Fruit fly (Drosophila melanogaster): Measurements from ENCODE around the gene Hmgcr.
A peak's percentile ranks its signal among the peaks of the same experiment; 100 is the strongest.

The Hmgcr gene

DNA sequence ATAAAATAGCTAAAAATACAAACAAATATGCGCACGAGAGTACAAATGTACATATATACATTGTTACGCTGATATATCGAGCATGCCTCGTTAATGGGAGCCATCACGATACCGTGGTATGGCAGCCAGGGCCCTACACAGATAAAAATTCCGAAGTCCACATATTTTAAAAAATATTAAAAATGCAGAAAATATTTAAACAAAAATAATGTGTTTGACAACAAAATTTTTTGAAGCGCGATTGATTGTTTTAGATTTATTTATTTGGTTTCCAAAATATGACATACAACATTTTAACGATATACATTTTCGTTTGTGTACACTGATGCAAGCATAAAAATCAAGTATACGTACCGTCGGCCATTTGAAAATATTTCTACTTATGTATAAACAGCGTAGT is 6.4 kb upstream of the Hmgcr start (continued):
- TF ChIP-seq lola (GFP tag; optimal IDR thresholded peaks at IDR 0.05) = no peak
- no peak for TF ChIP-seq tna (GFP tag; IDR thresholded peaks at IDR 0.05; ENCODE audit: partially characterized antibody)
- peak; percentile 92 for TF ChIP-seq slbo (GFP tag; IDR thresholded peaks at IDR 0.05)
- TF ChIP-seq CG2120 (GFP tag; optimal IDR thresholded peaks at IDR 0.05) = peak; percentile 95
- peak; percentile 82 for TF ChIP-seq unpg (GFP tag; optimal IDR thresholded peaks at IDR 0.05)
- TF ChIP-seq CG15011 (GFP tag; optimal IDR thresholded peaks at IDR 0.05) = peak; percentile 82
- peak; percentile 71 for TF ChIP-seq nmo (GFP tag; optimal IDR thresholded peaks at IDR 0.05)
- TF ChIP-seq esg (GFP tag; conservative IDR thresholded peaks at IDR 0.05) = peak; percentile 70
- TF ChIP-seq wek (GFP tag; optimal IDR thresholded peaks at IDR 0.05) = no peak
- TF ChIP-seq CG11696 (GFP tag; IDR thresholded peaks at IDR 0.05) = peak; percentile 59
- no peak for TF ChIP-seq kni (GFP tag; optimal IDR thresholded peaks at IDR 0.05)
- peak; percentile 40 for TF ChIP-seq CG3163 (GFP tag; optimal IDR thresholded peaks at IDR 0.05)
- peak; percentile 85 for TF ChIP-seq Ada2b (GFP tag; IDR thresholded peaks at IDR 0.05)
- TF ChIP-seq Hr78 (GFP tag; optimal IDR thresholded peaks at IDR 0.05) = no peak
- TF ChIP-seq schlank (tag; optimal IDR thresholded peaks at IDR 0.05) = peak; percentile 72
- TF ChIP-seq CG12219 (GFP tag; optimal IDR thresholded peaks at IDR 0.05) = peak; percentile 57
- TF ChIP-seq row (GFP tag; IDR thresholded peaks at IDR 0.05) = peak; percentile 87
- TF ChIP-seq BEAF-32 (GFP tag; optimal IDR thresholded peaks at IDR 0.05) = no peak
- TF ChIP-seq CG6272 (GFP tag; IDR thresholded peaks at IDR 0.05) = peak; percentile 43; the same call in 1 of the 2 replicates
- TF ChIP-seq abd-A (tag; optimal IDR thresholded peaks at IDR 0.05) = peak; percentile 5
- TF ChIP-seq CG30403 (GFP tag; optimal IDR thresholded peaks at IDR 0.05) = peak; percentile 86
- peak; percentile 67; the same call in 1 of the 3 replicates for TF ChIP-seq Mrtf (GFP tag; IDR thresholded peaks at IDR 0.05)
- peak; percentile 93 for TF ChIP-seq CG3281 (GFP tag; optimal IDR thresholded peaks at IDR 0.05)
- TF ChIP-seq jumu (GFP tag; optimal IDR thresholded peaks at IDR 0.05) = peak; percentile 35
- TF ChIP-seq Hr3 (GFP tag; optimal IDR thresholded peaks at IDR 0.05) = peak; percentile 66
- no peak for TF ChIP-seq cad (GFP tag; optimal IDR thresholded peaks at IDR 0.05)
- TF ChIP-seq CG6254 (GFP tag; optimal IDR thresholded peaks at IDR 0.05) = no peak
- TF ChIP-seq Sox102F (GFP tag; optimal IDR thresholded peaks at IDR 0.05) = peak; percentile 81
- TF ChIP-seq NC2β (GFP tag; optimal IDR thresholded peaks at IDR 0.05) = no peak
- peak; percentile 65 for TF ChIP-seq NfI (GFP tag; optimal IDR thresholded peaks at IDR 0.05)
- peak; percentile 42 for TF ChIP-seq en (GFP tag; optimal IDR thresholded peaks at IDR 0.05)
- no peak for TF ChIP-seq YL-1 (GFP tag; optimal IDR thresholded peaks at IDR 0.05)
- TF ChIP-seq chif (GFP tag; optimal IDR thresholded peaks at IDR 0.05) = peak; percentile 45 to 57
- no peak for TF ChIP-seq bigmax (GFP tag; optimal IDR thresholded peaks at IDR 0.05)
- peak; percentile 85 for TF ChIP-seq CG9727 (GFP tag; optimal IDR thresholded peaks at IDR 0.05)

DNA sequence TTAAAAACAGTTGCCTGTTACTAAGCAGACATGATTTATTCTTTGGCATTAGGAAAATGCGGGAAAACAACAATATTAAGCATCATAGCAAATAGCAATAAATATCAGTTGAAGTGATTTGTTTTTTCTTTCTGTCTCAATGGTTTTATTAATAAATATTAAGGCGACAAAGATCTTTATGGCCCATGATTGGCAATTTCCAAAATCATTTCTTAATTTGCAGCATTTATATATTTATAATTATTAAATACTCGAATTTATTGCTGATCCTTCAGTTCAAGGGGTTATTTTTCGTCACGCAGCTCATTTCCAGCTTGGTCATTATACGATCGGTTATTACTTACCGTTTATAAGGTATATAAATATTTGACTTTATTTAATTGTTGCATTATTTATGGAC is 5.5 kb upstream of the Hmgcr start:
- TF ChIP-seq gce (GFP tag; IDR thresholded peaks at IDR 0.05) = no peak
- TF ChIP-seq NFAT (GFP tag; IDR thresholded peaks at IDR 0.05) = no peak
- TF ChIP-seq exex (tag; optimal IDR thresholded peaks at IDR 0.05) = peak; percentile 96

DNA sequence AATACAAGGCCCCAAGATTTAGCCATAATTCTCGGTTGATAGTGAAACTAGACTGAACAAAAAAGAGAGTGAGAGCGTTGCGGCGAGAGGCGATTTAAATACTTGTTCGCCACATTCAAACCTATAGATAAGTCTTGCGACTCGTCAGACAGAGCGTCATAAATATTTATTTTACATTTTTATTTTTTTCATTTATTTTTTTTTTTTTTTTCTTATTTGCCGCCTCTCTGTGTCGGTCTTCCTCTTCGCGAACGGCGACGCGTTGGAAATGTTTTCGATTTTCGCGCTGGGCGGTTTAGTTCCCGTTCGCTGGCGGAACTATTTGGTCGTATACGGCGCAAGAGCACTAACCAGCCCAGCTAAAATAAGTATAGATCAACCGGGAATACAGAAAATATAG is 5.0 kb upstream of the Hmgcr start:
- TF ChIP-seq nerfin-2 (GFP tag; IDR thresholded peaks at IDR 0.05; ENCODE audit: partially characterized antibody) (0 out of 2 replicates have a peak, but pooled peaks have one; percentile 9), vvl (GFP tag; IDR thresholded peaks at IDR 0.05) (0 out of 2 replicates have a peak, but pooled peaks have one; percentile 27), caup (GFP tag; optimal IDR thresholded peaks at IDR 0.05; ENCODE audit: severe bottlenecking) (no peak), PHDP (tag; optimal IDR thresholded peaks at IDR 0.05) (no peak), Drgx (GFP tag; IDR thresholded peaks at IDR 0.05) (peak; percentile 51; the same call in 1 of the 2 replicates), CG30403 (GFP tag; optimal IDR thresholded peaks at IDR 0.05) (no peak), crp (GFP tag; optimal IDR thresholded peaks at IDR 0.05) (no peak), bsh (GFP tag; optimal IDR thresholded peaks at IDR 0.05) (peak in 1 of 2 experiments; percentile 57), Trl (optimal IDR thresholded peaks at IDR 0.05) (peak in 1 of 2 experiments; percentile 31), Trl (GFP tag; optimal IDR thresholded peaks at IDR 0.05) (no peak), CG10543 (GFP tag; optimal IDR thresholded peaks at IDR 0.05) (peak; percentile 0), CG13123 (GFP tag; optimal IDR thresholded peaks at IDR 0.05) (no peak), Adf1 (GFP tag; IDR thresholded peaks at IDR 0.05) (0 out of 2 replicates have a peak, but pooled peaks have one; percentile 19)
